Worm (Caenorhabditis elegans) whole organism, L2 larva: ENCODE results near the gene B0252.3.

ENCODE experiments used
- ZK546.5 ChIP-seq: sonication (generic microtip); optimal IDR thresholded peaks from 2 replicates; lab custom pipeline; 2017; ENCODE audit warnings: missing biosample characterization, missing genetic modification characterization
- dmd-4 ChIP-seq: sonication (generic microtip); optimal IDR thresholded peaks from 2 replicates; lab custom pipeline; 2017; ENCODE audit warnings: missing biosample characterization, missing genetic modification characterization
- egl-27 ChIP-seq: sonication (generic microtip); optimal IDR thresholded peaks from 3 replicates; lab custom pipeline; 2017; ENCODE audit warnings: missing biosample characterization, missing genetic modification reagents, missing genetic modification characterization
- elt-3 ChIP-seq: sonication (generic microtip); optimal IDR thresholded peaks from 2 replicates; lab custom pipeline; 2017; ENCODE audit warnings: missing biosample characterization, missing genetic modification characterization
- lin-39 ChIP-seq: fragments of 150-350 bp; optimal IDR thresholded peaks from 2 replicates; lab custom pipeline; 2014; ENCODE audit warnings: missing biosample characterization, missing genetic modification reagents, missing genetic modification characterization
- lsy-2 ChIP-seq, 2 experiments: fragments of 150-350 bp in 1 of 2; sonication (generic microtip) in 1 of 2; optimal IDR thresholded peaks; 2 replicates each; lab custom pipeline; 2014 to 2017; ENCODE audit warnings: missing biosample characterization in 2 of 2, missing genetic modification characterization in 2 of 2
- mdl-1 ChIP-seq, 2 experiments: fragments of 150-350 bp in 1 of 2; sonication (generic microtip) in 1 of 2; optimal IDR thresholded peaks; 2 replicates each; lab custom pipeline; 2017; ENCODE audit warnings: missing biosample characterization in 2 of 2, missing genetic modification characterization in 2 of 2
- nhr-23 ChIP-seq: fragments of 150-350 bp; optimal IDR thresholded peaks from 2 replicates; lab custom pipeline; 2014; ENCODE audit warnings: missing biosample characterization, missing genetic modification reagents, missing genetic modification characterization
- nhr-6 ChIP-seq: fragments of 150-350 bp; optimal IDR thresholded peaks from 2 replicates; lab custom pipeline; 2014; ENCODE audit warnings: missing biosample characterization, missing genetic modification characterization
- sem-4 ChIP-seq: fragments of 150-350 bp; optimal IDR thresholded peaks from 2 replicates; lab custom pipeline; 2014; ENCODE audit warnings: missing biosample characterization, missing genetic modification reagents, missing genetic modification characterization
- skn-1 ChIP-seq: sonication (generic microtip); optimal IDR thresholded peaks from 2 replicates; lab custom pipeline; 2017; ENCODE audit warnings: missing biosample characterization, missing genetic modification characterization
- snpc-4 ChIP-seq: fragments of 150-350 bp; optimal IDR thresholded peaks from 2 replicates; lab custom pipeline; 2014; ENCODE audit warnings: missing biosample characterization, missing genetic modification characterization
- ztf-11 ChIP-seq: sonication (generic microtip); optimal IDR thresholded peaks from 2 replicates; lab custom pipeline; 2017; ENCODE audit warnings: missing biosample characterization, missing genetic modification characterization

ce11 chrII:6877881-6878280, 29.7 kb downstream of the B0252.3 start:
- TF ChIP-seq skn-1 (tag; lab: Kevin White, UChicago) (no peak), elt-3 (tag; lab: Kevin White, UChicago) (no peak), egl-27 (tag; lab: Kevin White, UChicago) (no peak), lsy-2 (tag; optimal IDR thresholded peaks at IDR 0.05; lab: Kevin White, UChicago) (no peak), ZK546.5 (no peak), snpc-4 (tag; lab: Kevin White, UChicago) (no peak), lin-39 (no peak), nhr-23 (tag; lab: Kevin White, UChicago) (no peak), sem-4 (tag; lab: Kevin White, UChicago) (no peak), mdl-1 (tag; optimal IDR thresholded peaks at IDR 0.05; lab: Kevin White, UChicago) (no peak), dmd-4 (tag; lab: Kevin White, UChicago) (no peak), ztf-11 (tag; lab: Kevin White, UChicago) (no peak), nhr-6 (tag; lab: Kevin White, UChicago) (no peak)
